Fruit fly (Drosophila melanogaster) whole organism, embryonic: Measurements from ENCODE around the gene CG12990.

ENCODE experiments used
- Blimp-1 ChIP-seq: fragments of 200-800 bp; sonication (Bioruptor generic); optimal IDR thresholded peaks from 3 replicates; lab custom pipeline; 2018; ENCODE audit warnings: missing biosample characterization, missing genetic modification characterization, mild to moderate bottlenecking, moderate library complexity, missing genetic modification reagents
- CG12071 ChIP-seq: fragments of 200-800 bp; sonication (Bioruptor generic); optimal IDR thresholded peaks from 3 replicates; lab custom pipeline; 2018; ENCODE audit warnings: missing biosample characterization, mild to moderate bottlenecking, missing genetic modification characterization
- CG13775 ChIP-seq: fragments of 200-800 bp; sonication (Bioruptor generic); optimal IDR thresholded peaks from 3 replicates; lab custom pipeline; 2017; ENCODE audit warnings: missing biosample characterization, mild to moderate bottlenecking, missing genetic modification characterization
- CG15514 ChIP-seq: fragments of 200-800 bp; sonication (Bioruptor generic); optimal IDR thresholded peaks from 3 replicates; lab custom pipeline; 2017; ENCODE audit warnings: missing biosample characterization, missing genetic modification characterization, mild to moderate bottlenecking, moderate library complexity, missing genetic modification reagents
- CG17186 ChIP-seq: fragments of 200-800 bp; sonication (Bioruptor generic); optimal IDR thresholded peaks from 3 replicates; lab custom pipeline; 2017; ENCODE audit warnings: missing biosample characterization, missing genetic modification reagents, missing genetic modification characterization
- CG17361 ChIP-seq: fragments of 200-800 bp; sonication (Bioruptor generic); IDR thresholded peaks from 3 replicates; pipeline ENCODE4 v1.3.6; 2022; ENCODE audit warnings: missing biosample characterization, missing genetic modification characterization
- CG17829 ChIP-seq: fragments of 200-800 bp; optimal IDR thresholded peaks from 2 replicates; lab custom pipeline; 2019; ENCODE audit warnings: missing biosample characterization, mild to moderate bottlenecking, missing genetic modification characterization, moderate library complexity
- CG18262 ChIP-seq: fragments of 200-800 bp; optimal IDR thresholded peaks from 3 replicates; lab custom pipeline; 2019; ENCODE audit warnings: missing biosample characterization, mild to moderate bottlenecking, missing genetic modification characterization, moderate library complexity
- CG31388 ChIP-seq: fragments of 200-800 bp; sonication (Bioruptor generic); optimal IDR thresholded peaks from 2 replicates; lab custom pipeline; 2016; ENCODE audit warnings: missing biosample characterization, missing genetic modification characterization
- CG3847 ChIP-seq: fragments of 200-800 bp; sonication (Bioruptor generic); IDR thresholded peaks from 2 replicates; pipeline ENCODE4 v1.3.6; 2022; ENCODE audit warnings: missing biosample characterization, missing genetic modification characterization
- CG4820 ChIP-seq: fragments of 200-800 bp; sonication (Bioruptor generic); optimal IDR thresholded peaks from 3 replicates; lab custom pipeline; 2016; ENCODE audit warnings: missing biosample characterization, missing genetic modification characterization
- CG6175 ChIP-seq: fragments of 200-800 bp; sonication (Bioruptor generic); IDR thresholded peaks from 3 replicates; pipeline ENCODE4 v1.3.6; 2022; ENCODE audit warnings: missing biosample characterization, missing genetic modification characterization
- CG6654 ChIP-seq: fragments of 200-800 bp; sonication (Bioruptor generic); optimal IDR thresholded peaks from 2 replicates; lab custom pipeline; 2017; ENCODE audit warnings: missing biosample characterization, mild to moderate bottlenecking, missing genetic modification characterization
- CG7271 ChIP-seq: fragments of 200-800 bp; sonication (Bioruptor generic); optimal IDR thresholded peaks from 2 replicates; lab custom pipeline; 2018; ENCODE audit warnings: missing biosample characterization, mild to moderate bottlenecking, missing genetic modification characterization, moderate library complexity
- CG7963 ChIP-seq: fragments of 200-800 bp; sonication (Bioruptor generic); IDR thresholded peaks from 3 replicates; pipeline ENCODE4 v1.3.6; 2022; ENCODE audit warnings: missing biosample characterization, missing genetic modification characterization; ENCODE audit not compliant: partially characterized antibody
- CG8388 ChIP-seq: fragments of 200-800 bp; sonication (Bioruptor generic); optimal IDR thresholded peaks from 2 replicates; lab custom pipeline; 2019; ENCODE audit warnings: missing biosample characterization, mild to moderate bottlenecking, missing genetic modification characterization, moderate library complexity
- CrebB ChIP-seq: fragments of 200-800 bp; sonication (Bioruptor generic); optimal IDR thresholded peaks from 3 replicates; lab custom pipeline; 2018; ENCODE audit warnings: missing biosample characterization, mild to moderate bottlenecking, missing genetic modification characterization
- D ChIP-seq, 2 experiments: fragments of 200-800 bp in 1 of 2; fragments of >200 bp in 1 of 2; sonication (Bioruptor generic) in 1 of 2; optimal IDR thresholded peaks; 2 replicates in 1 of 2; 3 replicates in 1 of 2; lab custom pipeline; 2017; ENCODE audit warnings: mild to moderate bottlenecking in 1 of 2, missing biosample characterization in 1 of 2, missing genetic modification characterization in 1 of 2, missing genetic modification reagents in 1 of 2
- Dp ChIP-seq: fragments of 200-800 bp; sonication (Bioruptor generic); optimal IDR thresholded peaks from 2 replicates; lab custom pipeline; 2018; ENCODE audit warnings: missing biosample characterization, mild to moderate bottlenecking, missing genetic modification characterization, moderate library complexity
- Drgx ChIP-seq: fragments of 200-800 bp; sonication (Bioruptor generic); IDR thresholded peaks from 2 replicates; pipeline ENCODE4 v1.3.6; 2022; ENCODE audit warnings: missing biosample characterization, missing genetic modification characterization
- E2f1 ChIP-seq: fragments of 200-800 bp; sonication (Bioruptor generic); IDR thresholded peaks from 2 replicates; pipeline ENCODE4 v1.3.6; 2022; ENCODE audit warnings: missing biosample characterization, missing genetic modification characterization
- HmgD ChIP-seq: fragments of 200-800 bp; sonication (Bioruptor generic); optimal IDR thresholded peaks from 3 replicates; lab custom pipeline; 2016; ENCODE audit warnings: missing biosample characterization, missing genetic modification characterization
- Max ChIP-seq: fragments of 200-800 bp; sonication (Bioruptor generic); optimal IDR thresholded peaks from 2 replicates; lab custom pipeline; 2016; ENCODE audit warnings: missing biosample characterization, mild to moderate bottlenecking, missing genetic modification characterization
- Myb ChIP-seq: fragments of 200-800 bp; sonication (Bioruptor generic); optimal IDR thresholded peaks from 2 replicates; lab custom pipeline; 2016; ENCODE audit warnings: missing biosample characterization, missing genetic modification characterization
- NC2α ChIP-seq: fragments of 200-800 bp; sonication (Bioruptor generic); optimal IDR thresholded peaks from 2 replicates; lab custom pipeline; 2016; ENCODE audit warnings: missing biosample characterization, missing genetic modification characterization
- Neu2 ChIP-seq: fragments of 200-800 bp; sonication (Bioruptor generic); optimal IDR thresholded peaks from 3 replicates; lab custom pipeline; 2016; ENCODE audit warnings: missing biosample characterization, missing genetic modification characterization, borderline replicate concordance
- Oaz ChIP-seq: fragments of 200-800 bp; sonication (Bioruptor generic); IDR thresholded peaks from 2 replicates; pipeline ENCODE4 v1.3.6; 2022; ENCODE audit warnings: missing biosample characterization, missing genetic modification characterization
- Rx ChIP-seq: fragments of 200-800 bp; sonication (Bioruptor generic); IDR thresholded peaks from 2 replicates; pipeline ENCODE4 v1.3.6; 2022; ENCODE audit warnings: missing biosample characterization, missing genetic modification characterization
- YL-1 ChIP-seq: fragments of 200-800 bp; sonication (Bioruptor generic); optimal IDR thresholded peaks from 3 replicates; lab custom pipeline; 2017; ENCODE audit warnings: missing biosample characterization, mild to moderate bottlenecking, missing genetic modification characterization
- ara ChIP-seq: fragments of 200-800 bp; sonication (Bioruptor generic); IDR thresholded peaks from 2 replicates; pipeline ENCODE4 v1.3.6; 2022; ENCODE audit warnings: missing biosample characterization, missing genetic modification characterization
- br ChIP-seq: fragments of >200 bp; optimal IDR thresholded peaks from 2 replicates; lab custom pipeline; 2017
- crol ChIP-seq: fragments of 200-800 bp; sonication (Bioruptor generic); IDR thresholded peaks from 2 replicates; pipeline ENCODE4 v1.3.6; 2022; ENCODE audit warnings: missing biosample characterization, missing genetic modification characterization
- dmrt99B ChIP-seq: fragments of 200-800 bp; sonication (Bioruptor generic); optimal IDR thresholded peaks from 2 replicates; lab custom pipeline; 2018; ENCODE audit warnings: missing biosample characterization, mild to moderate bottlenecking, missing genetic modification characterization, moderate library complexity
- fd3F ChIP-seq: fragments of 200-800 bp; sonication (Bioruptor generic); optimal IDR thresholded peaks from 2 replicates; lab custom pipeline; 2018; ENCODE audit warnings: missing biosample characterization, mild to moderate bottlenecking, missing genetic modification characterization, moderate library complexity
- gce ChIP-seq: fragments of 200-800 bp; sonication (Bioruptor generic); IDR thresholded peaks from 3 replicates; pipeline ENCODE4 v1.3.6; 2022; ENCODE audit warnings: missing biosample characterization, missing genetic modification characterization
- hbn ChIP-seq: fragments of 200-800 bp; sonication (Bioruptor generic); IDR thresholded peaks from 2 replicates; pipeline ENCODE4 v1.3.6; 2022; ENCODE audit warnings: missing biosample characterization, missing genetic modification characterization; ENCODE audit not compliant: partially characterized antibody
- her ChIP-seq: fragments of 200-800 bp; sonication (Bioruptor generic); optimal IDR thresholded peaks from 2 replicates; lab custom pipeline; 2016; ENCODE audit warnings: missing biosample characterization, missing genetic modification characterization
- hkb ChIP-seq, 2 experiments: fragments of 200-800 bp in 1 of 2; fragments of >200 bp in 1 of 2; sonication (Bioruptor generic) in 1 of 2; IDR thresholded peaks in 1 of 2; optimal IDR thresholded peaks in 1 of 2; 2 replicates each; pipeline versions ENCODE4 v1.3.6 to Lab custom; 2017 to 2022; ENCODE audit warnings: missing biosample characterization in 1 of 2, missing genetic modification characterization in 1 of 2
- kay ChIP-seq: fragments of 200-800 bp; sonication (Bioruptor generic); optimal IDR thresholded peaks from 2 replicates; lab custom pipeline; 2016; ENCODE audit warnings: missing biosample characterization, missing genetic modification characterization
- lbe ChIP-seq: fragments of 200-800 bp; sonication (Bioruptor generic); optimal IDR thresholded peaks from 2 replicates; lab custom pipeline; 2016; ENCODE audit warnings: missing biosample characterization, mild to moderate bottlenecking, missing genetic modification characterization
- otp ChIP-seq: fragments of 200-800 bp; sonication (Bioruptor generic); IDR thresholded peaks from 3 replicates; pipeline ENCODE4, ENCODE4 v1.3.6; 2022; ENCODE audit warnings: missing biosample characterization, missing genetic modification characterization
- prd ChIP-seq, 3 experiments: fragments of >200 bp in 2 of 3; fragments of 200-800 bp in 1 of 3; sonication (Bioruptor generic) in 1 of 3; optimal IDR thresholded peaks in 2 of 3; IDR thresholded peaks in 1 of 3; 2 replicates in 2 of 3; 3 replicates in 1 of 3; pipeline versions ENCODE4 v1.3.6 to Lab custom; 2017 to 2022; ENCODE audit warnings: missing biosample characterization in 1 of 3, missing genetic modification characterization in 1 of 3
- sc ChIP-seq, 3 experiments: fragments of >200 bp in 2 of 3; fragments of 200-800 bp in 1 of 3; sonication (Bioruptor generic) in 1 of 3; optimal IDR thresholded peaks; 2 replicates in 2 of 3; 3 replicates in 1 of 3; lab custom pipeline; 2017; ENCODE audit warnings: mild to moderate bottlenecking in 1 of 3, missing biosample characterization in 1 of 3, missing genetic modification characterization in 1 of 3, missing genetic modification reagents in 1 of 3
- sima ChIP-seq: fragments of 200-800 bp; sonication (Bioruptor generic); optimal IDR thresholded peaks from 2 replicates; lab custom pipeline; 2016; ENCODE audit warnings: missing biosample characterization, missing genetic modification characterization
- sug ChIP-seq: fragments of 200-800 bp; optimal IDR thresholded peaks from 2 replicates; lab custom pipeline; 2019; ENCODE audit warnings: missing biosample characterization, mild to moderate bottlenecking, missing genetic modification characterization, moderate library complexity
- trem ChIP-seq: fragments of 200-800 bp; optimal IDR thresholded peaks from 3 replicates; lab custom pipeline; 2019; ENCODE audit warnings: missing biosample characterization, mild to moderate bottlenecking, missing genetic modification characterization, moderate library complexity
- vfl ChIP-seq: fragments of 200-800 bp; sonication (Bioruptor generic); optimal IDR thresholded peaks from 2 replicates; lab custom pipeline; 2016; ENCODE audit warnings: missing biosample characterization, missing genetic modification characterization
- yki ChIP-seq: fragments of >200 bp; optimal IDR thresholded peaks from 3 replicates; lab custom pipeline; 2018

CG12990 gene

DNA sequence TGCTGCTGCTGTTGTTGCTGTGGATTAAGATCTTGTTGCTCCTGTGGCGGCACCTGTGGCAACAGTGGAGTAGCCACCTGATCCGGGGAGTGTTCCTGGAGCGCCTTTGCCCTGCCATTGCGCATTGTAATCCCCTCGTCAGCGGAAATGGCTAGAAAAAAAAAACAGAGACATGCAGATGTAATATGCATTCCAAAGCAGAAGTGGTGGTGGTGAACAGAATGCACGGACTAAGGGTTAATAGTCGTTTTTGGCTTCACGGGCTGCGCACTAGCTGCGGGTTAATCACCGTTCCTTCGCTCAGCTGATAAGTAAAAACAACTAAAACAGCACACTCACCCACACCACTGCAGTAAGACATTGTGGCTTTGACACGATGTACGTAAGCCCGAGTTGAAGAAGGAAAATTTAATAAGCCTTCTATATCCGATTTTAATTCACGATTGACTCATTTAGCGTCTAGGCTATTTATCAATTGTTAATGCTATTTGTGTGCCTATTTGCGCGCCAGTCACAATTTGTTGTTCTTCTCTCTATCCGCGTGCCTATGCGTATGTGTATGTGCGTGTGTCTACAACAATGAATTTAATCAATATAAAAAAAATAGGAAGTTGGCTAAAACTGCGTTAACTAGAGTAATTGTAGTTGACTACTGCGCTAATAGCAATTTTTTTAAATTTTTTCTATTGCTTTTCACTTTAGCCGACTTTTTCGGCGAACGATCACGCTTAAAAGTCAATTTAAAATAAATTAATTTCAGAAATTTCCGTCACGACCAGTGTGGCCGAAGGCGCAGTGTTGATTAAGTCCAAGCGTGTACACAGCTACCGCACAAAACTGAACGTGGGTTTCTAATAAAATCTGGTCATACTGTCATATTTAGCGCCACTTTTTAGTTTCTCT lies 44.3 kb downstream of the CG12990 start, which contains the start of gene stas (continued):
- TF ChIP-seq crol: no peak
- TF ChIP-seq CrebB: no peak
- no peak for TF ChIP-seq lbe (GFP tag; lab: Kevin White, UChicago)
- TF ChIP-seq kay (GFP tag; lab: Kevin White, UChicago): no peak
- TF ChIP-seq Dp: peak; percentile 78
- no peak for TF ChIP-seq otp (GFP tag; lab: Robert Waterston, UW)
- no peak for TF ChIP-seq CG7271 (tag; lab: Kevin White, UChicago)
- no peak for TF ChIP-seq Neu2 (GFP tag; lab: Kevin White, UChicago)
- no peak for TF ChIP-seq Rx
- TF ChIP-seq gce (GFP tag; lab: Robert Waterston, UW): no peak
- TF ChIP-seq CG8388 (GFP tag; lab: Kevin White, UChicago): no peak
- TF ChIP-seq D (optimal IDR thresholded peaks at IDR 0.05; lab: Kevin White, UChicago): no peak
- no peak for TF ChIP-seq D (GFP tag; optimal IDR thresholded peaks at IDR 0.05; lab: Kevin White, UChicago)
- no peak for TF ChIP-seq Blimp-1 (GFP tag; lab: Kevin White, UChicago)
- 0 out of 3 replicates have a peak, but pooled peaks have one; percentile 10 for TF ChIP-seq CG17361
- no peak for TF ChIP-seq CG6654 (GFP tag; lab: Kevin White, UChicago)
- TF ChIP-seq CG6175: no peak
- TF ChIP-seq YL-1 (GFP tag; lab: Kevin White, UChicago): peak; percentile 81
- peak; percentile 31 for TF ChIP-seq CG17186 (GFP tag; lab: Kevin White, UChicago)
- TF ChIP-seq CG12071: no peak
- TF ChIP-seq hkb (optimal IDR thresholded peaks at IDR 0.05; lab: Kevin White, UChicago): no peak
- TF ChIP-seq hkb (GFP tag; IDR thresholded peaks at IDR 0.05; lab: Robert Waterston, UW): no peak
- no peak for TF ChIP-seq vfl
- TF ChIP-seq CG3847: no peak
- no peak for TF ChIP-seq sima (GFP tag; lab: Kevin White, UChicago)
- peak; percentile 4 for TF ChIP-seq CG18262 (tag; lab: Kevin White, UChicago)
- TF ChIP-seq CG17829 (tag; lab: Kevin White, UChicago): peak; percentile 21
- no peak for TF ChIP-seq dmrt99B
- no peak for TF ChIP-seq Myb (GFP tag; lab: Kevin White, UChicago)
- TF ChIP-seq CG4820 (GFP tag; lab: Kevin White, UChicago): no peak
- TF ChIP-seq hbn (GFP tag; lab: Robert Waterston, UW): no peak
- TF ChIP-seq prd (optimal IDR thresholded peaks at IDR 0.05; lab: Kevin White, UChicago): no peak
- no peak for TF ChIP-seq prd (GFP tag; IDR thresholded peaks at IDR 0.05; lab: Robert Waterston, UW)
- TF ChIP-seq NC2α (GFP tag; lab: Kevin White, UChicago): no peak
- no peak for TF ChIP-seq Oaz
- no peak for TF ChIP-seq Drgx (GFP tag; lab: Robert Waterston, UW)
- no peak for TF ChIP-seq E2f1 (GFP tag; lab: Robert Waterston, UW)
- peak; percentile 47 for TF ChIP-seq Max (GFP tag; lab: Kevin White, UChicago)
- peak; percentile 7 for TF ChIP-seq trem
- no peak for TF ChIP-seq HmgD
- TF ChIP-seq sug (tag; lab: Kevin White, UChicago): peak; percentile 37
- no peak for TF ChIP-seq CG31388 (GFP tag; lab: Kevin White, UChicago)
- no peak for TF ChIP-seq her
- no peak for TF ChIP-seq fd3F (GFP tag; lab: Kevin White, UChicago)
- TF ChIP-seq CG15514 (GFP tag; lab: Kevin White, UChicago): peak; percentile 63
- TF ChIP-seq CG7963: no peak
- TF ChIP-seq sc (optimal IDR thresholded peaks at IDR 0.05; lab: Kevin White, UChicago): no peak
- TF ChIP-seq sc (GFP tag; optimal IDR thresholded peaks at IDR 0.05; lab: Kevin White, UChicago): no peak
- no peak for TF ChIP-seq br
- no peak for TF ChIP-seq CG13775 (GFP tag; lab: Kevin White, UChicago)
- TF ChIP-seq ara (GFP tag; lab: Robert Waterston, UW): no peak
- no peak for TF ChIP-seq yki (lab: Kevin White, UChicago)
